Fruit fly (Drosophila melanogaster): ENCODE measurements around the gene CG11555.

The CG11555 gene

dm6 chr2L:277122-277671 is 3.6 kb downstream of the CG11555 start, which contains the start of gene smo (continued):
- TF ChIP-seq grn (GFP tag; optimal IDR thresholded peaks at IDR 0.05) (peak; percentile 34), phol (tag; optimal IDR thresholded peaks at IDR 0.05) (peak; percentile 64), Lhr (GFP tag; optimal IDR thresholded peaks at IDR 0.05) (peak; percentile 65), fd64A (GFP tag; optimal IDR thresholded peaks at IDR 0.05) (no peak), crol (GFP tag; IDR thresholded peaks at IDR 0.05) (no peak; the same call in 1 of the 2 replicates), knrl (GFP tag; IDR thresholded peaks at IDR 0.05; ENCODE audit: partially characterized antibody) (peak; percentile 90), CG10209 (GFP tag; optimal IDR thresholded peaks at IDR 0.05) (no peak), chm (GFP tag; IDR thresholded peaks at IDR 0.05) (no peak), CG33213 (GFP tag; optimal IDR thresholded peaks at IDR 0.05) (peak; percentile 53), CG4854 (GFP tag; optimal IDR thresholded peaks at IDR 0.05) (no peak), CG34422 (GFP tag; IDR thresholded peaks at IDR 0.05) (no peak), dan (GFP tag; IDR thresholded peaks at IDR 0.05) (no peak), hbn (GFP tag; IDR thresholded peaks at IDR 0.05; ENCODE audit: partially characterized antibody) (peak; percentile 79), ATbp (GFP tag; optimal IDR thresholded peaks at IDR 0.05) (no peak), Taf1 (GFP tag; IDR thresholded peaks at IDR 0.05) (no peak), tna (GFP tag; IDR thresholded peaks at IDR 0.05; ENCODE audit: partially characterized antibody) (peak; percentile 53; the same call in 1 of the 2 replicates), Hr78 (GFP tag; optimal IDR thresholded peaks at IDR 0.05) (no peak), CG9437 (GFP tag; optimal IDR thresholded peaks at IDR 0.05) (peak; percentile 36), CG32767 (GFP tag; IDR thresholded peaks at IDR 0.05) (0 out of 2 replicates have a peak, but pooled peaks have one; percentile 13), ro (GFP tag; IDR thresholded peaks at IDR 0.05) (no peak), CG17359 (tag; optimal IDR thresholded peaks at IDR 0.05) (no peak), bbx (GFP tag; IDR thresholded peaks at IDR 0.05; ENCODE audit: partially characterized antibody) (peak; percentile 72), gsb-n (tag; optimal IDR thresholded peaks at IDR 0.05) (no peak), NK7.1 (GFP tag; optimal IDR thresholded peaks at IDR 0.05) (no peak), grau (tag; optimal IDR thresholded peaks at IDR 0.05) (peak; percentile 28), CG5245 (GFP tag; optimal IDR thresholded peaks at IDR 0.05) (no peak), pan (optimal IDR thresholded peaks at IDR 0.05) (no peak), pan (GFP tag; optimal IDR thresholded peaks at IDR 0.05 in 1 of 2, IDR thresholded peaks at IDR 0.05 in 1 of 2) (no peak), Dref (GFP tag; IDR thresholded peaks at IDR 0.05) (peak; percentile 92), Hey (tag; optimal IDR thresholded peaks at IDR 0.05) (no peak), CkIIα-i1 (GFP tag; IDR thresholded peaks at IDR 0.05) (no peak), CG9932 (GFP tag; IDR thresholded peaks at IDR 0.05) (peak; percentile 57), sisA (GFP tag; IDR thresholded peaks at IDR 0.05) (peak; percentile 44; the same call in 1 of the 2 replicates), CG7839 (tag; optimal IDR thresholded peaks at IDR 0.05) (no peak), CG6791 (GFP tag; IDR thresholded peaks at IDR 0.05; ENCODE audit: partially characterized antibody) (peak; percentile 81; the same call in 2 of the 3 replicates), B-H1 (GFP tag; IDR thresholded peaks at IDR 0.05) (no peak), CG2875 (GFP tag; optimal IDR thresholded peaks at IDR 0.05) (no peak), Pdp1 (GFP tag; optimal IDR thresholded peaks at IDR 0.05) (peak; percentile 40 to 66), CG31441 (GFP tag; IDR thresholded peaks at IDR 0.05) (no peak), caup (GFP tag; optimal IDR thresholded peaks at IDR 0.05; ENCODE audit: severe bottlenecking) (peak; percentile 13), prd (optimal IDR thresholded peaks at IDR 0.05) (no peak), prd (GFP tag; IDR thresholded peaks at IDR 0.05) (0 out of 3 replicates have a peak, but pooled peaks have one; percentile 23), fd102C (GFP tag; optimal IDR thresholded peaks at IDR 0.05) (no peak), CG11093 (GFP tag; IDR thresholded peaks at IDR 0.05) (no peak), CG17361 (GFP tag; IDR thresholded peaks at IDR 0.05) (peak; percentile 41; the same call in 2 of the 3 replicates), Awh (GFP tag; IDR thresholded peaks at IDR 0.05) (no peak), sens (GFP tag) (peak; percentile 84), repo (GFP tag; optimal IDR thresholded peaks at IDR 0.05) (peak; percentile 42), CG6175 (GFP tag; IDR thresholded peaks at IDR 0.05) (no peak), dmrt99B (tag; optimal IDR thresholded peaks at IDR 0.05) (no peak)
